Fruit fly (Drosophila melanogaster) whole organism, embryonic: ENCODE results near the gene CG32189.

Source experiments
- Atf6 ChIP-seq: fragments of 200-800 bp; sonication (Bioruptor generic); IDR thresholded peaks from 2 replicates; pipeline ENCODE4 v1.3.6; 2022; ENCODE audit warnings: missing biosample characterization, missing genetic modification characterization
- CG10431 ChIP-seq: fragments of 200-800 bp; sonication (Bioruptor generic); optimal IDR thresholded peaks from 3 replicates; lab custom pipeline; 2018; ENCODE audit warnings: missing biosample characterization, mild to moderate bottlenecking, missing genetic modification characterization
- CG10543 ChIP-seq: fragments of 200-800 bp; sonication (Bioruptor generic); optimal IDR thresholded peaks from 3 replicates; lab custom pipeline; 2017; ENCODE audit warnings: missing biosample characterization, mild to moderate bottlenecking, missing genetic modification characterization, moderate library complexity
- CG11093 ChIP-seq: fragments of 200-800 bp; sonication (Bioruptor generic); IDR thresholded peaks from 3 replicates; pipeline ENCODE4 v1.3.6; 2022; ENCODE audit warnings: missing biosample characterization, missing genetic modification characterization
- CG11560 ChIP-seq: fragments of 200-800 bp; sonication (Bioruptor generic); IDR thresholded peaks from 3 replicates; pipeline ENCODE4 v1.3.6; 2022; ENCODE audit warnings: missing biosample characterization, missing genetic modification characterization
- CG11695 ChIP-seq: fragments of 200-800 bp; sonication (Bioruptor generic); IDR thresholded peaks from 3 replicates; pipeline ENCODE4 v1.3.6; 2022; ENCODE audit warnings: missing biosample characterization, missing genetic modification characterization
- CG12236 ChIP-seq: fragments of 200-800 bp; sonication (Bioruptor generic); optimal IDR thresholded peaks from 2 replicates; lab custom pipeline; 2016; ENCODE audit warnings: missing biosample characterization, missing genetic modification characterization
- CG14014 ChIP-seq: fragments of 200-800 bp; sonication (Bioruptor generic); IDR thresholded peaks from 2 replicates; pipeline ENCODE4 v1.3.6; 2022; ENCODE audit warnings: missing biosample characterization, missing genetic modification characterization
- CG15269 ChIP-seq: fragments of 200-800 bp; sonication (Bioruptor generic); optimal IDR thresholded peaks from 2 replicates; lab custom pipeline; 2018; ENCODE audit warnings: missing biosample characterization, mild to moderate bottlenecking, missing genetic modification characterization, moderate library complexity
- CG1529 ChIP-seq: fragments of 200-800 bp; sonication (Bioruptor generic); optimal IDR thresholded peaks from 3 replicates; lab custom pipeline; 2018; ENCODE audit warnings: missing biosample characterization, missing genetic modification characterization
- CG16815 ChIP-seq: fragments of 200-800 bp; sonication (Bioruptor generic); optimal IDR thresholded peaks from 3 replicates; lab custom pipeline; 2017; ENCODE audit warnings: missing biosample characterization, mild to moderate bottlenecking, missing genetic modification characterization
- CG17802 ChIP-seq: fragments of 200-800 bp; sonication (Bioruptor generic); optimal IDR thresholded peaks from 2 replicates; lab custom pipeline; 2018; ENCODE audit warnings: missing biosample characterization, mild to moderate bottlenecking, missing genetic modification characterization, moderate library complexity
- CG17912 ChIP-seq: fragments of 200-800 bp; sonication (Bioruptor generic); optimal IDR thresholded peaks from 2 replicates; lab custom pipeline; 2018; ENCODE audit warnings: missing biosample characterization, mild to moderate bottlenecking, missing genetic modification characterization
- CG18011 ChIP-seq: fragments of 200-800 bp; sonication (Bioruptor generic); optimal IDR thresholded peaks from 2 replicates; lab custom pipeline; 2017; ENCODE audit warnings: missing biosample characterization, missing genetic modification characterization, mild to moderate bottlenecking, moderate library complexity, missing genotype
- CG2678 ChIP-seq: fragments of 200-800 bp; sonication (Bioruptor generic); optimal IDR thresholded peaks from 3 replicates; lab custom pipeline; 2019; ENCODE audit warnings: missing biosample characterization, mild to moderate bottlenecking, missing genetic modification characterization, moderate library complexity
- CG30403 ChIP-seq: fragments of 200-800 bp; sonication (Bioruptor generic); optimal IDR thresholded peaks from 3 replicates; lab custom pipeline; 2016; ENCODE audit warnings: missing biosample characterization, missing genetic modification characterization
- CG32532 ChIP-seq: fragments of 200-800 bp; sonication (Bioruptor generic); IDR thresholded peaks from 2 replicates; pipeline ENCODE4 v1.3.6; 2022; ENCODE audit warnings: missing biosample characterization, missing genetic modification characterization
- CG5245 ChIP-seq: fragments of 200-800 bp; sonication (Bioruptor generic); optimal IDR thresholded peaks from 3 replicates; lab custom pipeline; 2016; ENCODE audit warnings: missing biosample characterization, missing genetic modification characterization
- CG7357 ChIP-seq: fragments of 200-800 bp; sonication (Bioruptor generic); IDR thresholded peaks from 3 replicates; pipeline ENCODE4 v1.3.6; 2022; ENCODE audit warnings: missing biosample characterization, missing genetic modification characterization
- CG7556 ChIP-seq: fragments of 200-800 bp; sonication (Bioruptor generic); optimal IDR thresholded peaks from 2 replicates; lab custom pipeline; 2017; ENCODE audit warnings: missing biosample characterization, mild to moderate bottlenecking, missing genetic modification characterization
- CG8359 ChIP-seq: fragments of 200-800 bp; sonication (Bioruptor generic); optimal IDR thresholded peaks from 2 replicates; lab custom pipeline; 2017; ENCODE audit warnings: missing biosample characterization, mild to moderate bottlenecking, missing genetic modification characterization, borderline replicate concordance
- CG8388 ChIP-seq: fragments of 200-800 bp; sonication (Bioruptor generic); optimal IDR thresholded peaks from 2 replicates; lab custom pipeline; 2019; ENCODE audit warnings: missing biosample characterization, mild to moderate bottlenecking, missing genetic modification characterization, moderate library complexity
- CG9797 ChIP-seq: fragments of 200-800 bp; sonication (Bioruptor generic); optimal IDR thresholded peaks from 3 replicates; lab custom pipeline; 2018; ENCODE audit warnings: missing biosample characterization, mild to moderate bottlenecking, missing genetic modification characterization
- CG9932 ChIP-seq: fragments of 200-800 bp; sonication (Bioruptor generic); IDR thresholded peaks from 2 replicates; pipeline ENCODE4 v1.3.6; 2022; ENCODE audit warnings: missing biosample characterization, missing genetic modification characterization
- Dbx ChIP-seq: fragments of 200-800 bp; sonication (Bioruptor generic); IDR thresholded peaks from 3 replicates; pipeline ENCODE4 v1.3.6; 2022; ENCODE audit warnings: missing biosample characterization, missing genetic modification characterization
- Dip2 ChIP-seq: fragments of 200-800 bp; sonication (Bioruptor generic); IDR thresholded peaks from 2 replicates; pipeline ENCODE4 v1.3.6; 2022; ENCODE audit warnings: missing biosample characterization, missing genetic modification characterization
- HLH4C ChIP-seq: fragments of 200-800 bp; sonication (Bioruptor generic); IDR thresholded peaks from 3 replicates; pipeline ENCODE4 v1.3.6; 2022; ENCODE audit warnings: missing biosample characterization, missing genetic modification characterization; ENCODE audit not compliant: partially characterized antibody
- Meics ChIP-seq: fragments of 200-800 bp; sonication (Bioruptor generic); optimal IDR thresholded peaks from 2 replicates; lab custom pipeline; 2017; ENCODE audit warnings: missing biosample characterization, mild to moderate bottlenecking, missing genetic modification characterization
- Mrtf ChIP-seq: fragments of 200-800 bp; sonication (Bioruptor generic); IDR thresholded peaks from 3 replicates; pipeline ENCODE4 v1.3.6; 2022; ENCODE audit warnings: missing biosample characterization, missing genetic modification characterization
- Rx ChIP-seq: fragments of 200-800 bp; sonication (Bioruptor generic); IDR thresholded peaks from 2 replicates; pipeline ENCODE4 v1.3.6; 2022; ENCODE audit warnings: missing biosample characterization, missing genetic modification characterization
- Trl ChIP-seq, 3 experiments: fragments of >200 bp in 2 of 3; fragments of 200-800 bp in 1 of 3; sonication (Bioruptor generic) in 1 of 3; optimal IDR thresholded peaks; 2 replicates in 1 of 3; 3 replicates in 2 of 3; lab custom pipeline; 2016 to 2017; ENCODE audit warnings: missing biosample characterization in 1 of 3, missing genetic modification characterization in 1 of 3
- abd-A ChIP-seq: fragments of 200-800 bp; sonication (Bioruptor generic); optimal IDR thresholded peaks from 3 replicates; lab custom pipeline; 2019; ENCODE audit warnings: missing biosample characterization, mild to moderate bottlenecking, missing genetic modification characterization, moderate library complexity
- bbx ChIP-seq: fragments of 200-800 bp; sonication (Bioruptor generic); IDR thresholded peaks from 2 replicates; pipeline ENCODE4 v1.3.6; 2022; ENCODE audit warnings: missing biosample characterization, missing genetic modification characterization; ENCODE audit not compliant: partially characterized antibody
- cas ChIP-seq: fragments of 200-800 bp; sonication (Bioruptor generic); IDR thresholded peaks from 2 replicates; pipeline ENCODE4 v1.3.6; 2022; ENCODE audit warnings: missing biosample characterization, missing genetic modification characterization
- chm ChIP-seq: fragments of 200-800 bp; sonication (Bioruptor generic); IDR thresholded peaks from 2 replicates; pipeline ENCODE4 v1.3.6; 2022; ENCODE audit warnings: missing biosample characterization, missing genetic modification characterization
- croc ChIP-seq: fragments of 200-800 bp; sonication (Bioruptor generic); conservative IDR thresholded peaks from 3 replicates; pipeline ENCODE4 v1.3.6; 2022; ENCODE audit warnings: missing biosample characterization, missing genetic modification characterization
- fd96Cb ChIP-seq: fragments of 200-800 bp; sonication (Bioruptor generic); optimal IDR thresholded peaks from 2 replicates; lab custom pipeline; 2018; ENCODE audit warnings: missing biosample characterization, mild to moderate bottlenecking, missing genetic modification characterization, moderate library complexity
- ind ChIP-seq: fragments of 200-800 bp; sonication (Bioruptor generic); optimal IDR thresholded peaks from 3 replicates; lab custom pipeline; 2016; ENCODE audit warnings: missing biosample characterization, missing genetic modification characterization
- jigr1 ChIP-seq: fragments of 200-800 bp; sonication (Bioruptor generic); IDR thresholded peaks from 3 replicates; pipeline ENCODE4 v1.3.6; 2022; ENCODE audit warnings: missing biosample characterization, missing genetic modification characterization
- nerfin-2 ChIP-seq: fragments of 200-800 bp; sonication (Bioruptor generic); IDR thresholded peaks from 2 replicates; pipeline ENCODE4 v1.3.6; 2022; ENCODE audit warnings: missing biosample characterization, missing genetic modification characterization; ENCODE audit not compliant: partially characterized antibody
- pho ChIP-seq: fragments of 200-800 bp; sonication (Bioruptor generic); optimal IDR thresholded peaks from 2 replicates; lab custom pipeline; 2016; ENCODE audit warnings: missing biosample characterization, missing genetic modification characterization
- run ChIP-seq: fragments of 200-800 bp; sonication (Bioruptor generic); optimal IDR thresholded peaks from 3 replicates; lab custom pipeline; 2018; ENCODE audit warnings: missing biosample characterization, mild to moderate bottlenecking, missing genetic modification characterization
- scrt ChIP-seq: fragments of 200-800 bp; sonication (Bioruptor generic); optimal IDR thresholded peaks from 2 replicates; lab custom pipeline; 2018; ENCODE audit warnings: missing biosample characterization, mild to moderate bottlenecking, missing genetic modification characterization, moderate library complexity
- sima ChIP-seq: fragments of 200-800 bp; sonication (Bioruptor generic); optimal IDR thresholded peaks from 2 replicates; lab custom pipeline; 2016; ENCODE audit warnings: missing biosample characterization, missing genetic modification characterization
- sisA ChIP-seq: fragments of 200-800 bp; sonication (Bioruptor generic); IDR thresholded peaks from 2 replicates; pipeline ENCODE4 v1.3.6; 2022; ENCODE audit warnings: missing biosample characterization, missing genetic modification characterization
- tap ChIP-seq: fragments of 200-800 bp; optimal IDR thresholded peaks from 3 replicates; lab custom pipeline; 2019; ENCODE audit warnings: missing biosample characterization, mild to moderate bottlenecking, missing genetic modification characterization, moderate library complexity
- wek ChIP-seq: fragments of 200-800 bp; sonication (Bioruptor generic); optimal IDR thresholded peaks from 3 replicates; lab custom pipeline; 2018; ENCODE audit warnings: missing biosample characterization, mild to moderate bottlenecking, missing genetic modification characterization, moderate library complexity
- zf30C ChIP-seq: fragments of 200-800 bp; sonication (Bioruptor generic); optimal IDR thresholded peaks from 3 replicates; lab custom pipeline; 2018; ENCODE audit warnings: missing biosample characterization, mild to moderate bottlenecking, missing genetic modification characterization

CG32189 gene

dm6 chr3L:17856655-17857479 is 21.9 kb upstream of the CG32189 start, which contains the start of gene CG5535 (continued):
- TF ChIP-seq CG9932 (GFP tag; lab: Robert Waterston, UW): peak; percentile 64
- no peak for TF ChIP-seq abd-A (tag; lab: Kevin White, UChicago)
- peak; percentile 90 for TF ChIP-seq Meics
- peak; percentile 76 for TF ChIP-seq fd96Cb
- TF ChIP-seq tap (tag; lab: Kevin White, UChicago): peak; percentile 65
- no peak; the same call in 1 of the 2 replicates for TF ChIP-seq Atf6
- peak; percentile 61 for TF ChIP-seq CG18011
- no peak for TF ChIP-seq bbx (GFP tag; lab: Robert Waterston, UW)
- TF ChIP-seq CG2678 (tag; lab: Kevin White, UChicago): peak; percentile 94
- TF ChIP-seq CG9797 (GFP tag; lab: Kevin White, UChicago): no peak
- peak; percentile 86 for TF ChIP-seq CG16815
- peak; percentile 92 for TF ChIP-seq CG30403 (GFP tag; lab: Kevin White, UChicago)
- TF ChIP-seq Mrtf (GFP tag; lab: Robert Waterston, UW): peak; percentile 55; the same call in 2 of the 3 replicates
- peak; percentile 26; the same call in 1 of the 2 replicates for TF ChIP-seq cas (GFP tag; lab: Robert Waterston, UW)
- TF ChIP-seq CG5245 (GFP tag; lab: Kevin White, UChicago): peak; percentile 66
- TF ChIP-seq CG14014: peak; percentile 80
- TF ChIP-seq CG10543: peak; percentile 60
- TF ChIP-seq CG1529 (GFP tag; lab: Kevin White, UChicago): peak; percentile 68
- peak; percentile 67; the same call in 1 of the 3 replicates for TF ChIP-seq croc (GFP tag; lab: Robert Waterston, UW)
- peak; percentile 7 for TF ChIP-seq pho
- TF ChIP-seq CG7556 (GFP tag; lab: Kevin White, UChicago): peak; percentile 97
- peak; percentile 53; the same call in 2 of the 3 replicates for TF ChIP-seq CG7357 (GFP tag; lab: Robert Waterston, UW)
- no peak for TF ChIP-seq CG12236 (GFP tag; lab: Kevin White, UChicago)
- no peak for TF ChIP-seq sima (GFP tag; lab: Kevin White, UChicago)
- TF ChIP-seq CG8359 (GFP tag; lab: Kevin White, UChicago): peak; percentile 48
- peak; percentile 81 for TF ChIP-seq CG8388 (GFP tag; lab: Kevin White, UChicago)
- no peak for TF ChIP-seq zf30C (GFP tag; lab: Kevin White, UChicago)
- TF ChIP-seq Trl (optimal IDR thresholded peaks at IDR 0.05; lab: Kevin White, UChicago): peak; percentile 42 to 60
- peak; percentile 69 for TF ChIP-seq Trl (GFP tag; optimal IDR thresholded peaks at IDR 0.05; lab: Kevin White, UChicago)
- TF ChIP-seq scrt (GFP tag; lab: Kevin White, UChicago): peak; percentile 43
- TF ChIP-seq wek (GFP tag; lab: Kevin White, UChicago): no peak
- peak; percentile 84 for TF ChIP-seq CG15269 (tag; lab: Kevin White, UChicago)
- TF ChIP-seq CG11695 (GFP tag; lab: Robert Waterston, UW): peak; percentile 44; the same call in 1 of the 3 replicates
- TF ChIP-seq Dip2 (GFP tag; lab: Robert Waterston, UW): no peak
- TF ChIP-seq Dbx (GFP tag; lab: Robert Waterston, UW): no peak; the same call in 1 of the 3 replicates
- peak; percentile 71 for TF ChIP-seq CG32532
- no peak for TF ChIP-seq CG11560
- peak; percentile 67 for TF ChIP-seq CG11093 (GFP tag; lab: Robert Waterston, UW)
- TF ChIP-seq jigr1 (GFP tag; lab: Robert Waterston, UW): no peak
- no peak for TF ChIP-seq CG17912
- no peak for TF ChIP-seq HLH4C
- peak; percentile 65 for TF ChIP-seq Rx
- peak; percentile 60 for TF ChIP-seq ind (GFP tag; lab: Kevin White, UChicago)
- peak; percentile 47 for TF ChIP-seq sisA (GFP tag; lab: Robert Waterston, UW)
- TF ChIP-seq nerfin-2 (GFP tag; lab: Robert Waterston, UW): no peak; the same call in 1 of the 2 replicates
- peak; percentile 58 for TF ChIP-seq run (tag; lab: Kevin White, UChicago)
- peak; percentile 8 for TF ChIP-seq CG17802 (tag; lab: Kevin White, UChicago)
- TF ChIP-seq chm: peak; percentile 79
- TF ChIP-seq CG10431: peak; percentile 59
